Worm (Caenorhabditis elegans): Measurements from ENCODE around the gene cpar-1.

The cpar-1 gene

DNA sequence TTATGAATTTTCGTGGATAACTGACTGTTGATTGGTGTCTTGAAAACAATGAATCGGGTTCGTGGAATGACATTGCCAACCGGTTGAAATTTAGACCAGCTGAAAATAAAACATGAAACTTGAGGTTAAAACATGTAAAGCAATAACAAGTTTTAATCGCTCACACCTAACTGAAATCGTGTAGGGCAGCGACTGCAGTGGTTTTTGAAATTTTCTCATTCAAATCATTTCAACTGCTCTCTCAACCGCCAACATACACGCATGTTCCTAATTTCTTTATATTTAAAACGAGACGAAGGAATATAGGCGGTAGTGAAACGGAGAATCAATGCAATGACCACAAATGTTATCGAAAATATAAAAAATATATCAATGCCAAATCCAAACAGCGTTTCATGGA, 9.0 kb downstream of the cpar-1 start:
- TF ChIP-seq daf-19 (GFP tag; conservative IDR thresholded peaks at IDR 0.05) (0 out of 2 replicates have a peak, but pooled peaks have one; percentile 25), Y48G9A.11 (GFP tag; IDR thresholded peaks at IDR 0.05) (0 out of 2 replicates have a peak, but pooled peaks have one; percentile 5), F49E8.2 (tag; optimal IDR thresholded peaks at IDR 0.05; ENCODE audit: borderline replicate concordance) (peak; percentile 5), arid-1 (GFP tag; conservative IDR thresholded peaks at IDR 0.05) (0 out of 2 replicates have a peak, but pooled peaks have one; percentile 35), lin-38 (GFP tag; IDR thresholded peaks at IDR 0.05) (peak; percentile 31; the same call in 1 of the 2 replicates), dmd-8 (GFP tag; IDR thresholded peaks at IDR 0.05) (no peak), Y105C5A.15 (GFP tag; IDR thresholded peaks at IDR 0.05) (no peak), pha-4 (GFP tag; IDR thresholded peaks at IDR 0.05) (no peak), pha-4 (tag; optimal IDR thresholded peaks at IDR 0.05) (no peak), lin-13 (GFP tag; optimal IDR thresholded peaks at IDR 0.05) (peak; percentile 40), F37D6.2 (tag; optimal IDR thresholded peaks at IDR 0.05) (no peak)

DNA sequence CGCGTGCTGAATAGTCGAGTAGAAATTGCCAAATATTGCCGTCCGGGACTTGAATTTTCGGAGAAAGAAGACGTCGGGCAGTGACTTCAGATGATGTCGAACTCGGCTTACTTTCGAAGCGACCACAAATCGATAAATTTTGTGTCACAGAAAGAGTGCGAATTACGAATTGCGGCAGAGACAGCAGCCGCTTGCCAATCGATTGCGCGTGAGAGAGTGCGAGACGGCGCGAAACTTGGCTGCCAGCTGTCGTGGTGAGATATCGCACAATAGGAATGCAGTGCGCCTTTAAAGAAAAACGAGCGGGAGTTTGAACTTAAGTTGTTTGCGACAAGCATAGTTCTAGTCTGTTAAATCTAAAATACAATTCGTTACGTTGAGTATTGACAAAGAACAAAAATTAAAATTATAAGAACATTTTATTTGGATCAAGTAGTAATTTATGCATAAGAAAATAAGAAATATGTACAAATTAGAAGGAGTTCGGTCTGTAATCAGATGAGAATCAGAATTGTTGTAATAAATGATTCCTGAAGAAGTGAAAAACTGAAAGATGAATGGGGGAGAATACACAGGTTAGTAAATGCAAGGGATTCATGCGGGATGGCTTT, 9.7 kb downstream of the cpar-1 start, which contains the start of gene pir-2:
Gene pir-2, minus strand, starts transcription at position 218 of the 611 bp plus-strand sequence.
- TF ChIP-seq ama-1 (optimal IDR thresholded peaks at IDR 0.05) = peak; percentile 89
- no peak for TF ChIP-seq attf-4 (tag; optimal IDR thresholded peaks at IDR 0.05)
- peak; percentile 87 for TF ChIP-seq nhr-6 (tag; optimal IDR thresholded peaks at IDR 0.05)
- TF ChIP-seq zfp-2 (tag; optimal IDR thresholded peaks at IDR 0.05) = peak; percentile 16
- TF ChIP-seq F37D6.2 (tag; optimal IDR thresholded peaks at IDR 0.05) = peak; percentile 49
- TF ChIP-seq hlh-30 (tag; optimal IDR thresholded peaks at IDR 0.05; ENCODE audit: insufficient read depth) = peak; percentile 91
- TF ChIP-seq pqm-1 (tag; optimal IDR thresholded peaks at IDR 0.05) = no peak
- TF ChIP-seq hlh-11 (tag; optimal IDR thresholded peaks at IDR 0.05) = peak; percentile 92
- TF ChIP-seq T20F7.1 (GFP tag; optimal IDR thresholded peaks at IDR 0.05) = peak; percentile 69
- TF ChIP-seq zag-1 (tag; optimal IDR thresholded peaks at IDR 0.05) = no peak
- peak; percentile 92 for TF ChIP-seq mes-2 (tag; optimal IDR thresholded peaks at IDR 0.05; ENCODE audit: poor library complexity, severe bottlenecking)
- peak; percentile 20 for TF ChIP-seq mxl-3 (GFP tag; optimal IDR thresholded peaks at IDR 0.05)
- TF ChIP-seq dve-1 (tag; optimal IDR thresholded peaks at IDR 0.05; ENCODE audit: insufficient read depth) = peak; percentile 78
- peak; percentile 51; the same call in 1 of the 2 replicates for TF ChIP-seq arid-1 (GFP tag; conservative IDR thresholded peaks at IDR 0.05)
- TF ChIP-seq ceh-28 (tag; optimal IDR thresholded peaks at IDR 0.05) = peak; percentile 89
- TF ChIP-seq dpl-1 (GFP tag; optimal IDR thresholded peaks at IDR 0.05) = peak; percentile 93
- TF ChIP-seq egl-43 (GFP tag; IDR thresholded peaks at IDR 0.05) = no peak
- TF ChIP-seq nhr-237 (tag; optimal IDR thresholded peaks at IDR 0.05) = no peak
- TF ChIP-seq nhr-42 (GFP tag; IDR thresholded peaks at IDR 0.05) = 0 out of 2 replicates have a peak, but pooled peaks have one; percentile 44
- peak; percentile 38; the same call in 1 of the 2 replicates for TF ChIP-seq pha-4 (GFP tag; IDR thresholded peaks at IDR 0.05)
- TF ChIP-seq pha-4 (tag; optimal IDR thresholded peaks at IDR 0.05) = no peak
- TF ChIP-seq egl-27 (tag; optimal IDR thresholded peaks at IDR 0.05) = no peak
- TF ChIP-seq zip-2 (tag; optimal IDR thresholded peaks at IDR 0.05) = no peak
- no peak for TF ChIP-seq lin-39 (tag; optimal IDR thresholded peaks at IDR 0.05)
- peak; percentile 75 for TF ChIP-seq nhr-11 (tag; optimal IDR thresholded peaks at IDR 0.05)
- TF ChIP-seq nhr-48 (tag; optimal IDR thresholded peaks at IDR 0.05) = peak; percentile 7
- TF ChIP-seq ctbp-1 (GFP tag; IDR thresholded peaks at IDR 0.05) = peak; percentile 38; the same call in 1 of the 2 replicates
- peak; percentile 31 for TF ChIP-seq nhr-77 (tag; optimal IDR thresholded peaks at IDR 0.05)
- TF ChIP-seq gei-8 (GFP tag; optimal IDR thresholded peaks at IDR 0.05) = no peak
- peak; percentile 44 for TF ChIP-seq fkh-10 (GFP tag; optimal IDR thresholded peaks at IDR 0.05)
- TF ChIP-seq lin-13 (GFP tag; optimal IDR thresholded peaks at IDR 0.05) = peak; percentile 60
- 0 out of 2 replicates have a peak, but pooled peaks have one; percentile 41 for TF ChIP-seq ceh-20 (GFP tag; IDR thresholded peaks at IDR 0.05)
- TF ChIP-seq T26A8.4 (GFP tag; IDR thresholded peaks at IDR 0.05) = peak; percentile 51
- peak; percentile 43 for TF ChIP-seq unc-130 (GFP tag; optimal IDR thresholded peaks at IDR 0.05)
- peak; percentile 81 for TF ChIP-seq hmg-1.1 (GFP tag; IDR thresholded peaks at IDR 0.05)
- TF ChIP-seq set-16 (GFP tag; IDR thresholded peaks at IDR 0.05) = peak; percentile 50
- peak; percentile 71 for TF ChIP-seq aha-1 (tag)
- peak; percentile 29 for TF ChIP-seq duxl-1 (tag; optimal IDR thresholded peaks at IDR 0.05; ENCODE audit: poor library complexity)
- TF ChIP-seq vab-7 (GFP tag; IDR thresholded peaks at IDR 0.05) = peak; percentile 41; the same call in 1 of the 2 replicates
- TF ChIP-seq mep-1 (tag; optimal IDR thresholded peaks at IDR 0.05) = peak; percentile 85
- no peak for TF ChIP-seq spr-3 (GFP tag; optimal IDR thresholded peaks at IDR 0.05)
- peak; percentile 26 for TF ChIP-seq nhr-10 (tag; optimal IDR thresholded peaks at IDR 0.05)

Data from whole organism, L4 larva.